Fruit fly (Drosophila melanogaster): ENCODE data around the gene DNaseII.

DNA sequence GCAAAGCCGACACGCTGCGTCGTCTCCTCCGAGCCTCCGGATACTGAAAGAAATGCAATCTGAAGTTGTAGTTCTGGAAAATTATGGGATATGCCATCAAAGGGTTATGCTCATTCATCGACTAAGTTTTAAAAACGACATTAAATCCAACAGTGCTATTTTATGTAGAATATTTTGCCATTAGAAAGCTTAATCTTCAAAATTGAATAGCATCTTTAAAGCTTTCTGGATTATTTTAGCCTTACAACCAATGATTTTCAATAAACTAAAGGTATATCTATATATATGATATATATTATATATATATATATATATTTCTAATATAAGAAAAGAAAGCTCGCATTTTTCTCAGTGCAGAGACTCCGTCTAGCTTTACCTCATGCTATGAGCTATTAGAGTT lies 45.2 kb downstream of the DNaseII start:
- TF ChIP-seq psq (optimal IDR thresholded peaks at IDR 0.05) = no peak
- TF ChIP-seq Sin3A (optimal IDR thresholded peaks at IDR 0.05) = no peak
- TF ChIP-seq insv (optimal IDR thresholded peaks at IDR 0.05) = no peak
- no peak for TF ChIP-seq h (optimal IDR thresholded peaks at IDR 0.05)
- no peak for TF ChIP-seq Myc (optimal IDR thresholded peaks at IDR 0.05)
- TF ChIP-seq ttk (optimal IDR thresholded peaks at IDR 0.05) = no peak
